Worm (Caenorhabditis elegans) whole organism, late embryonic: ENCODE measurements around the gene C35A5.10.

ENCODE experiments used
- C38D4.7 ChIP-seq: fragments of 200-800 bp; sonication (Bioruptor generic); optimal IDR thresholded peaks from 2 replicates; lab custom pipeline; 2018; ENCODE audit warnings: mild to moderate bottlenecking, missing genetic modification characterization, moderate library complexity, missing compliant biosample characterization
- ama-1 ChIP-seq: fragments of 150-350 bp; optimal IDR thresholded peaks from 2 replicates; lab custom pipeline; 2014
- ceh-48 ChIP-seq: sonication (generic microtip); optimal IDR thresholded peaks from 2 replicates; lab custom pipeline; 2016; ENCODE audit warnings: missing genetic modification characterization, inconsistent platforms, missing compliant biosample characterization
- ets-4 ChIP-seq: sonication (generic microtip); optimal IDR thresholded peaks from 2 replicates; lab custom pipeline; 2016; ENCODE audit warnings: missing genetic modification characterization, missing compliant biosample characterization
- hlh-15 ChIP-seq: sonication (generic microtip); optimal IDR thresholded peaks from 2 replicates; lab custom pipeline; 2016; ENCODE audit warnings: missing genetic modification characterization, missing compliant biosample characterization
- nhr-11 ChIP-seq: fragments of 150-350 bp; optimal IDR thresholded peaks from 2 replicates; lab custom pipeline; 2014; ENCODE audit warnings: missing biosample characterization, missing genetic modification characterization
- pqm-1 ChIP-seq: sonication (generic microtip); optimal IDR thresholded peaks from 2 replicates; lab custom pipeline; 2016; ENCODE audit warnings: missing genetic modification characterization, missing compliant biosample characterization
- pros-1 ChIP-seq: fragments of 150-350 bp; optimal IDR thresholded peaks from 2 replicates; lab custom pipeline; 2014; ENCODE audit warnings: missing biosample characterization, missing genetic modification reagents, missing genetic modification characterization
- unc-55 ChIP-seq: sonication (generic microtip); optimal IDR thresholded peaks from 2 replicates; lab custom pipeline; 2017; ENCODE audit warnings: missing biosample characterization, missing genetic modification reagents, missing genetic modification characterization
- ztf-16 ChIP-seq: sonication (generic microtip); optimal IDR thresholded peaks from 2 replicates; lab custom pipeline; 2017; ENCODE audit warnings: missing genetic modification characterization, missing compliant biosample characterization

DNA sequence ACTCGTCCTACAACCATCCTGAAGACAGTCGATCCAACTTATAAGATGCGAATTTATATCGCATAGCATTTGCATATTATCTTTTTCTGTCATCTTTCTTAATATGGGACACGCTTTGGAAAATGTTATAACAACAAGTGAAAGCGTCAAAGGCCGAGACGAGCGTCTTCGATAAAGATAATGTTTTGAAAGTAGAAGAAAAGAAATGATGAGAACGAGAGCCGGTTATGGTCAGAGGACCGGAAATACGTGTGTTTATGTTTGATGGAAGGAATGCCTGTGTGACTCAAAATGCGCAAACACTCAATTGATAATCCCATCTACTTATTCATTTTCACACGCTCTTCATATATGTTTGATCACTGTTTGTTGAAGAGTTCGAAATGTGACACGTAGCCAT lies 982 bp upstream of the C35A5.10 start, which contains the start of gene C35A5.11:
- TF ChIP-seq ceh-48 (tag; lab: Kevin White, UChicago) (no peak), ama-1 (lab: Kevin White, UChicago) (no peak), unc-55 (GFP tag; lab: Kevin White, UChicago) (no peak), pros-1 (tag; lab: Kevin White, UChicago) (no peak), hlh-15 (tag; lab: Kevin White, UChicago) (no peak), pqm-1 (tag; lab: Kevin White, UChicago) (no peak), C38D4.7 (GFP tag; lab: Kevin White, UChicago) (no peak), ets-4 (tag; lab: Kevin White, UChicago) (no peak), ztf-16 (no peak), nhr-11 (no peak)
